Fruit fly (Drosophila melanogaster): ENCODE results near the gene CG33928.

CG33928 gene

DNA sequence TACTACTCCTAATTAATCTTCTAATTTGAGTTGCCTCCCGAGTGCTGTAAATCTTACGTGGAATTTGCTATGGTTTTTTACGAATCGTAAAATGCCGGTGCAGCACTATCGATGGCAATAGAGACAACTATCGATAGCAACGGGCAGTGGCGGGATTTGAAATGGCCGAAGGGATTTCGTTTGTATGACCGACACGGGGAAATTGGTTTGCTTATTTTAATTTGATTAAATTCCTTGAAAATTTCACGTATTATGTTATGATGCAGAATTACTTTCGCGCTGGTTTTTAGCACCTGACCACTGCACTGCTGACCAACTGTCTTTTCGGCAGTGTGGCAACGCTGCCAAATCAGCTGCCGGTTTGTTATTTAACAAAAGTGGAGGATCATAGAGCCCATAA is 47.8 kb upstream of the CG33928 start, which contains the start of the genes GCS2beta and CG5131 (continued):
- TF ChIP-seq gsb-n (tag; optimal IDR thresholded peaks at IDR 0.05) (peak; percentile 90), vvl (GFP tag; IDR thresholded peaks at IDR 0.05) (peak; percentile 95), CG33557 (GFP tag; optimal IDR thresholded peaks at IDR 0.05) (peak; percentile 52), bigmax (GFP tag; optimal IDR thresholded peaks at IDR 0.05) (peak; percentile 31), stwl (tag; optimal IDR thresholded peaks at IDR 0.05) (peak; percentile 79), CG6175 (GFP tag; IDR thresholded peaks at IDR 0.05) (peak; percentile 90), CG10979 (tag; optimal IDR thresholded peaks at IDR 0.05) (peak; percentile 78), jigr1 (GFP tag; IDR thresholded peaks at IDR 0.05) (peak; percentile 81), MTF-1 (GFP tag; optimal IDR thresholded peaks at IDR 0.05; ENCODE audit: borderline replicate concordance) (peak; percentile 73), pnt (GFP tag; optimal IDR thresholded peaks at IDR 0.05) (peak; percentile 97), CG12155 (GFP tag; optimal IDR thresholded peaks at IDR 0.05) (peak; percentile 95), CG7271 (tag; optimal IDR thresholded peaks at IDR 0.05) (peak; percentile 31), CG3726 (GFP tag; IDR thresholded peaks at IDR 0.05) (peak; percentile 87; the same call in 2 of the 3 replicates), CG18262 (tag; optimal IDR thresholded peaks at IDR 0.05) (peak; percentile 81), btn (GFP tag; optimal IDR thresholded peaks at IDR 0.05) (peak; percentile 62), repo (GFP tag; optimal IDR thresholded peaks at IDR 0.05) (peak; percentile 89), Optix (GFP tag; IDR thresholded peaks at IDR 0.05) (peak; percentile 94), nmo (GFP tag; optimal IDR thresholded peaks at IDR 0.05) (peak; percentile 96), CG7786 (GFP tag; optimal IDR thresholded peaks at IDR 0.05) (peak; percentile 98), C15 (GFP tag; IDR thresholded peaks at IDR 0.05) (peak; percentile 84), CG4424 (GFP tag; optimal IDR thresholded peaks at IDR 0.05) (peak; percentile 92), Oli (tag; optimal IDR thresholded peaks at IDR 0.05) (peak; percentile 85), Oaz (GFP tag; IDR thresholded peaks at IDR 0.05) (peak; percentile 88), Atf3 (GFP tag; optimal IDR thresholded peaks at IDR 0.05) (peak; percentile 91), lab (GFP tag; optimal IDR thresholded peaks at IDR 0.05) (peak; percentile 95), lmd (GFP tag; IDR thresholded peaks at IDR 0.05) (peak; percentile 95), CG7556 (GFP tag; optimal IDR thresholded peaks at IDR 0.05) (peak; percentile 87), trh (GFP tag; optimal IDR thresholded peaks at IDR 0.05) (peak; percentile 86), Six4 (GFP tag; optimal IDR thresholded peaks at IDR 0.05) (peak; percentile 90), Dek (tag; optimal IDR thresholded peaks at IDR 0.05) (peak; percentile 89), gcm2 (GFP tag; optimal IDR thresholded peaks at IDR 0.05) (peak; percentile 73), Jarid2 (GFP tag; optimal IDR thresholded peaks at IDR 0.05) (peak; percentile 67), Hey (tag; optimal IDR thresholded peaks at IDR 0.05) (peak; percentile 60), ato (GFP tag; IDR thresholded peaks at IDR 0.05; ENCODE audit: partially characterized antibody) (peak; percentile 75), CG12104 (GFP tag; optimal IDR thresholded peaks at IDR 0.05) (peak; percentile 88), Mes4 (GFP tag; optimal IDR thresholded peaks at IDR 0.05) (peak; percentile 92), Bteb2 (GFP tag; optimal IDR thresholded peaks at IDR 0.05) (peak; percentile 95), Deaf1 (tag; optimal IDR thresholded peaks at IDR 0.05) (no peak), sisA (GFP tag; IDR thresholded peaks at IDR 0.05) (peak; percentile 95), Fer1 (GFP tag; optimal IDR thresholded peaks at IDR 0.05) (no peak), Meics (GFP tag; optimal IDR thresholded peaks at IDR 0.05) (peak; percentile 91), tgo (GFP tag; IDR thresholded peaks at IDR 0.05) (peak; percentile 91), BEAF-32 (GFP tag; optimal IDR thresholded peaks at IDR 0.05) (peak; percentile 95), CG18599 (GFP tag; optimal IDR thresholded peaks at IDR 0.05) (peak; percentile 92), ab (GFP tag; optimal IDR thresholded peaks at IDR 0.05) (peak; percentile 94), CG1832 (GFP tag; optimal IDR thresholded peaks at IDR 0.05) (no peak), gro (GFP tag; optimal IDR thresholded peaks at IDR 0.05) (peak; percentile 97), ftz-f1 (GFP tag; optimal IDR thresholded peaks at IDR 0.05) (peak; percentile 58), Tbp (GFP tag; optimal IDR thresholded peaks at IDR 0.05) (no peak), CHES-1-like (GFP tag; optimal IDR thresholded peaks at IDR 0.05) (peak; percentile 98), Rx (GFP tag; IDR thresholded peaks at IDR 0.05) (peak; percentile 94)
